Fruit fly (Drosophila melanogaster) whole organism, embryonic: ENCODE measurements around the gene MBD-like.

ENCODE experiments used
- Abd-B ChIP-seq: fragments of 200-800 bp; sonication (Bioruptor generic); optimal IDR thresholded peaks from 2 replicates; lab custom pipeline; 2018; ENCODE audit warnings: missing biosample characterization, mild to moderate bottlenecking, missing genetic modification characterization, moderate library complexity
- BEAF-32 ChIP-seq: fragments of 200-800 bp; sonication (Bioruptor generic); optimal IDR thresholded peaks from 3 replicates; lab custom pipeline; 2017; ENCODE audit warnings: missing biosample characterization, missing genetic modification characterization, mild to moderate bottlenecking, moderate library complexity, missing genetic modification reagents
- CG11456 ChIP-seq: fragments of 200-800 bp; sonication (Bioruptor generic); IDR thresholded peaks from 3 replicates; pipeline ENCODE4 v1.3.6; 2022; ENCODE audit warnings: missing biosample characterization, missing genetic modification characterization
- CG11504 ChIP-seq: fragments of 200-800 bp; sonication (Bioruptor generic); optimal IDR thresholded peaks from 3 replicates; lab custom pipeline; 2019; ENCODE audit warnings: missing biosample characterization, mild to moderate bottlenecking, missing genetic modification characterization, moderate library complexity
- CG12219 ChIP-seq: fragments of 200-800 bp; sonication (Bioruptor generic); optimal IDR thresholded peaks from 3 replicates; lab custom pipeline; 2018; ENCODE audit warnings: missing biosample characterization, mild to moderate bottlenecking, missing genetic modification characterization
- CG14965 ChIP-seq: fragments of 200-800 bp; sonication (Bioruptor generic); optimal IDR thresholded peaks from 2 replicates; lab custom pipeline; 2016; ENCODE audit warnings: missing biosample characterization, missing genetic modification characterization, borderline replicate concordance
- CG17359 ChIP-seq: fragments of 200-800 bp; sonication (Bioruptor generic); optimal IDR thresholded peaks from 3 replicates; lab custom pipeline; 2018; ENCODE audit warnings: missing biosample characterization, mild to moderate bottlenecking, missing genetic modification characterization, moderate library complexity
- CG17912 ChIP-seq: fragments of 200-800 bp; sonication (Bioruptor generic); optimal IDR thresholded peaks from 2 replicates; lab custom pipeline; 2018; ENCODE audit warnings: missing biosample characterization, mild to moderate bottlenecking, missing genetic modification characterization
- CG18262 ChIP-seq: fragments of 200-800 bp; optimal IDR thresholded peaks from 3 replicates; lab custom pipeline; 2019; ENCODE audit warnings: missing biosample characterization, mild to moderate bottlenecking, missing genetic modification characterization, moderate library complexity
- CG1832 ChIP-seq: fragments of 200-800 bp; sonication (Bioruptor generic); optimal IDR thresholded peaks from 2 replicates; lab custom pipeline; 2017; ENCODE audit warnings: missing biosample characterization, mild to moderate bottlenecking, missing genetic modification characterization, inconsistent platforms
- CG18476 ChIP-seq: fragments of 200-800 bp; sonication (Bioruptor generic); optimal IDR thresholded peaks from 2 replicates; lab custom pipeline; 2016; ENCODE audit warnings: missing biosample characterization, mild to moderate bottlenecking, missing genetic modification characterization
- CG2712 ChIP-seq: fragments of 200-800 bp; optimal IDR thresholded peaks from 3 replicates; lab custom pipeline; 2019; ENCODE audit warnings: missing biosample characterization, mild to moderate bottlenecking, missing genetic modification characterization, moderate library complexity
- CG3065 ChIP-seq: fragments of 200-800 bp; sonication (Bioruptor generic); optimal IDR thresholded peaks from 2 replicates; lab custom pipeline; 2016; ENCODE audit warnings: missing biosample characterization, missing genetic modification characterization
- CG3847 ChIP-seq: fragments of 200-800 bp; sonication (Bioruptor generic); IDR thresholded peaks from 2 replicates; pipeline ENCODE4 v1.3.6; 2022; ENCODE audit warnings: missing biosample characterization, missing genetic modification characterization
- CG7745 ChIP-seq: fragments of 200-800 bp; sonication (Bioruptor generic); optimal IDR thresholded peaks from 2 replicates; lab custom pipeline; 2018; ENCODE audit warnings: missing biosample characterization, mild to moderate bottlenecking, missing genetic modification characterization, moderate library complexity
- CG8924 ChIP-seq: fragments of 200-800 bp; optimal IDR thresholded peaks from 3 replicates; lab custom pipeline; 2019; ENCODE audit warnings: missing biosample characterization, mild to moderate bottlenecking, missing genetic modification characterization, moderate library complexity
- CG8944 ChIP-seq: fragments of 200-800 bp; sonication (Bioruptor generic); optimal IDR thresholded peaks from 3 replicates; lab custom pipeline; 2016; ENCODE audit warnings: missing biosample characterization, missing genetic modification characterization
- D19A ChIP-seq: fragments of 200-800 bp; optimal IDR thresholded peaks from 3 replicates; lab custom pipeline; 2019; ENCODE audit warnings: missing biosample characterization, mild to moderate bottlenecking, missing genetic modification characterization, moderate library complexity
- Deaf1 ChIP-seq: fragments of 200-800 bp; optimal IDR thresholded peaks from 3 replicates; lab custom pipeline; 2019; ENCODE audit warnings: missing biosample characterization, mild to moderate bottlenecking, missing genetic modification characterization, moderate library complexity
- Eip74EF ChIP-seq, 2 experiments: fragments of 200-800 bp in 1 of 2; fragments of >200 bp in 1 of 2; sonication (Bioruptor generic) in 1 of 2; optimal IDR thresholded peaks; 2 replicates each; lab custom pipeline; 2017 to 2019; ENCODE audit warnings: missing biosample characterization in 2 of 2, missing genetic modification characterization in 2 of 2, mild to moderate bottlenecking in 1 of 2, moderate library complexity in 1 of 2
- Ets65A ChIP-seq: fragments of 200-800 bp; sonication (Bioruptor generic); peaks from one replicate; lab custom pipeline; 2016; ENCODE audit warnings: missing biosample characterization, missing genetic modification characterization
- HLH4C ChIP-seq: fragments of 200-800 bp; sonication (Bioruptor generic); IDR thresholded peaks from 3 replicates; pipeline ENCODE4 v1.3.6; 2022; ENCODE audit warnings: missing biosample characterization, missing genetic modification characterization; ENCODE audit not compliant: partially characterized antibody
- MESR4 ChIP-seq: fragments of 200-800 bp; sonication (Bioruptor generic); optimal IDR thresholded peaks from 2 replicates; lab custom pipeline; 2018; ENCODE audit warnings: missing biosample characterization, mild to moderate bottlenecking, missing genetic modification characterization, moderate library complexity
- Meics ChIP-seq: fragments of 200-800 bp; sonication (Bioruptor generic); optimal IDR thresholded peaks from 2 replicates; lab custom pipeline; 2017; ENCODE audit warnings: missing biosample characterization, mild to moderate bottlenecking, missing genetic modification characterization
- Mes4 ChIP-seq: fragments of 200-800 bp; sonication (Bioruptor generic); optimal IDR thresholded peaks from 2 replicates; lab custom pipeline; 2016; ENCODE audit warnings: missing biosample characterization, missing genetic modification characterization
- Optix ChIP-seq: fragments of 200-800 bp; sonication (Bioruptor generic); IDR thresholded peaks from 3 replicates; pipeline ENCODE4 v1.3.6; 2022; ENCODE audit warnings: missing biosample characterization, missing genetic modification characterization
- Sox102F ChIP-seq: fragments of 200-800 bp; sonication (Bioruptor generic); optimal IDR thresholded peaks from 2 replicates; lab custom pipeline; 2018; ENCODE audit warnings: missing biosample characterization, mild to moderate bottlenecking, missing genetic modification characterization, moderate library complexity
- Stat92E ChIP-seq, 3 experiments: fragments of >200 bp in 2 of 3; fragments of 200-800 bp in 1 of 3; sonication (Bioruptor generic) in 1 of 3; optimal IDR thresholded peaks; 2 replicates each; lab custom pipeline; 2017 to 2019; ENCODE audit warnings: missing biosample characterization in 3 of 3, missing genetic modification characterization in 3 of 3, mild to moderate bottlenecking in 1 of 3, moderate library complexity in 1 of 3
- Vsx1 ChIP-seq: fragments of 200-800 bp; sonication (Bioruptor generic); optimal IDR thresholded peaks from 2 replicates; lab custom pipeline; 2017; ENCODE audit warnings: missing biosample characterization, mild to moderate bottlenecking, missing genetic modification characterization, missing genetic modification reagents
- ash1 ChIP-seq: fragments of 200-800 bp; sonication (Bioruptor generic); optimal IDR thresholded peaks from 2 replicates; lab custom pipeline; 2018; ENCODE audit warnings: missing biosample characterization, mild to moderate bottlenecking, missing genetic modification characterization
- az2 ChIP-seq: fragments of 200-800 bp; sonication (Bioruptor generic); optimal IDR thresholded peaks from 3 replicates; lab custom pipeline; 2016; ENCODE audit warnings: missing biosample characterization, missing genetic modification characterization
- bowl ChIP-seq: fragments of 200-800 bp; sonication (Bioruptor generic); IDR thresholded peaks from 2 replicates; pipeline ENCODE4 v1.3.6; 2022; ENCODE audit warnings: missing biosample characterization, missing genetic modification characterization
- chinmo ChIP-seq: fragments of 200-800 bp; sonication (Bioruptor generic); IDR thresholded peaks from 4 replicates; pipeline ENCODE4 v1.3.6; 2022; ENCODE audit warnings: missing biosample characterization, missing genetic modification characterization; ENCODE audit not compliant: partially characterized antibody
- dmrt99B ChIP-seq: fragments of 200-800 bp; sonication (Bioruptor generic); optimal IDR thresholded peaks from 2 replicates; lab custom pipeline; 2018; ENCODE audit warnings: missing biosample characterization, mild to moderate bottlenecking, missing genetic modification characterization, moderate library complexity
- ewg ChIP-seq: fragments of 200-800 bp; sonication (Bioruptor generic); optimal IDR thresholded peaks from 3 replicates; lab custom pipeline; 2017; ENCODE audit warnings: mild to moderate bottlenecking, missing biosample characterization, missing genetic modification reagents, missing genetic modification characterization
- eyg ChIP-seq: fragments of 200-800 bp; sonication (Bioruptor generic); optimal IDR thresholded peaks from 3 replicates; lab custom pipeline; 2016; ENCODE audit warnings: missing biosample characterization, missing genetic modification characterization
- grau ChIP-seq: fragments of 200-800 bp; optimal IDR thresholded peaks from 3 replicates; lab custom pipeline; 2019; ENCODE audit warnings: missing biosample characterization, mild to moderate bottlenecking, missing genetic modification characterization, moderate library complexity
- gro ChIP-seq: fragments of 200-800 bp; sonication (Bioruptor generic); optimal IDR thresholded peaks from 2 replicates; lab custom pipeline; 2016; ENCODE audit warnings: missing biosample characterization, missing genetic modification characterization
- gt ChIP-seq: fragments of 200-800 bp; sonication (Bioruptor generic); IDR thresholded peaks from 2 replicates; pipeline ENCODE4 v1.3.6; 2022; ENCODE audit warnings: missing biosample characterization, missing genetic modification characterization
- hth ChIP-seq: fragments of >200 bp; optimal IDR thresholded peaks from 2 replicates; lab custom pipeline; 2017; ENCODE audit warnings: inconsistent platforms
- kah ChIP-seq: fragments of 200-800 bp; sonication (Bioruptor generic); optimal IDR thresholded peaks from 2 replicates; lab custom pipeline; 2018; ENCODE audit warnings: missing biosample characterization, mild to moderate bottlenecking, missing genetic modification characterization
- lola ChIP-seq, 3 experiments: fragments of >200 bp in 2 of 3; fragments of 200-800 bp in 1 of 3; sonication (Bioruptor generic) in 1 of 3; optimal IDR thresholded peaks; 2 replicates each; lab custom pipeline; 2017 to 2019; ENCODE audit warnings: missing biosample characterization in 3 of 3, missing genetic modification characterization in 3 of 3, mild to moderate bottlenecking in 1 of 3, moderate library complexity in 1 of 3
- nau ChIP-seq: fragments of 200-800 bp; sonication (Bioruptor generic); optimal IDR thresholded peaks from 3 replicates; lab custom pipeline; 2017; ENCODE audit warnings: missing biosample characterization, mild to moderate bottlenecking, missing genetic modification characterization, missing genetic modification reagents
- nerfin-1 ChIP-seq: fragments of 200-800 bp; sonication (Bioruptor generic); optimal IDR thresholded peaks from 3 replicates; lab custom pipeline; 2019; ENCODE audit warnings: missing biosample characterization, mild to moderate bottlenecking, missing genetic modification characterization, moderate library complexity
- org-1 ChIP-seq: fragments of 200-800 bp; sonication (Bioruptor generic); optimal IDR thresholded peaks from 2 replicates; lab custom pipeline; 2017; ENCODE audit warnings: missing biosample characterization, missing genetic modification characterization
- p53 ChIP-seq: fragments of 200-800 bp; sonication (Bioruptor generic); optimal IDR thresholded peaks from 2 replicates; lab custom pipeline; 2016; ENCODE audit warnings: missing biosample characterization, missing genetic modification characterization
- tin ChIP-seq: fragments of 200-800 bp; sonication (Bioruptor generic); optimal IDR thresholded peaks from 3 replicates; lab custom pipeline; 2016; ENCODE audit warnings: missing biosample characterization, missing genetic modification characterization
- unpg ChIP-seq: fragments of 200-800 bp; sonication (Bioruptor generic); optimal IDR thresholded peaks from 3 replicates; lab custom pipeline; 2018; ENCODE audit warnings: missing biosample characterization, mild to moderate bottlenecking, missing genetic modification characterization, moderate library complexity
- wor ChIP-seq: fragments of 200-800 bp; sonication (Bioruptor generic); IDR thresholded peaks from 2 replicates; pipeline ENCODE4 v1.3.6; 2022; ENCODE audit warnings: missing biosample characterization, missing genetic modification characterization
- zfh1 ChIP-seq: fragments of 200-800 bp; sonication (Bioruptor generic); IDR thresholded peaks from 3 replicates; pipeline ENCODE4 v1.3.6; 2022; ENCODE audit warnings: missing biosample characterization, missing genetic modification characterization

The MBD-like gene

dm6 chr3R:9513052-9513420, 46.5 kb upstream of the MBD-like start, which contains the start of the genes Ras85D and Rlb1 (continued):
- TF ChIP-seq bowl, result no peak
- no peak for TF ChIP-seq Eip74EF (GFP tag; optimal IDR thresholded peaks at IDR 0.05; lab: Kevin White, UChicago)
- peak; percentile 53 for TF ChIP-seq ewg
- peak; percentile 51 for TF ChIP-seq nerfin-1 (tag; lab: Kevin White, UChicago)
- no peak for TF ChIP-seq chinmo (GFP tag; lab: Robert Waterston, UW)
- TF ChIP-seq unpg, result peak; percentile 66
- TF ChIP-seq MESR4 (GFP tag; lab: Kevin White, UChicago), result no peak
- TF ChIP-seq lola (GFP tag; optimal IDR thresholded peaks at IDR 0.05; lab: Kevin White, UChicago), result peak in 1 of 3 experiments; percentile 57
- TF ChIP-seq CG3065 (GFP tag; lab: Kevin White, UChicago), result peak; percentile 76
- TF ChIP-seq CG17359 (tag; lab: Kevin White, UChicago), result peak; percentile 50
- peak; percentile 63 for TF ChIP-seq Meics
- TF ChIP-seq CG12219 (GFP tag; lab: Kevin White, UChicago), result peak; percentile 27
- TF ChIP-seq zfh1, result no peak
- TF ChIP-seq CG1832 (GFP tag; lab: Kevin White, UChicago), result no peak
- no peak for TF ChIP-seq nau (GFP tag; lab: Kevin White, UChicago)
- TF ChIP-seq CG17912 (GFP tag; lab: Kevin White, UChicago), result peak; percentile 60
- TF ChIP-seq kah (GFP tag; lab: Kevin White, UChicago), result no peak
- peak; percentile 99 for TF ChIP-seq Ets65A (GFP tag; lab: Kevin White, UChicago)
- peak; percentile 90 for TF ChIP-seq gro
- TF ChIP-seq hth (lab: Kevin White, UChicago), result no peak
- no peak for TF ChIP-seq gt (GFP tag; lab: Robert Waterston, UW)
- no peak for TF ChIP-seq Optix
- no peak for TF ChIP-seq CG7745 (tag; lab: Kevin White, UChicago)
- TF ChIP-seq Deaf1 (tag; lab: Kevin White, UChicago), result no peak
- TF ChIP-seq CG11456 (GFP tag; lab: Robert Waterston, UW), result no peak
- peak; percentile 61 for TF ChIP-seq p53
- no peak for TF ChIP-seq CG14965 (GFP tag; lab: Kevin White, UChicago)
- peak; percentile 98 for TF ChIP-seq BEAF-32 (GFP tag; lab: Kevin White, UChicago)
- TF ChIP-seq CG11504, result no peak
- TF ChIP-seq ash1, result no peak
- peak; percentile 71 for TF ChIP-seq CG2712
- peak; percentile 63 for TF ChIP-seq az2 (GFP tag; lab: Kevin White, UChicago)
- peak; percentile 76 for TF ChIP-seq CG8924
- TF ChIP-seq Stat92E (GFP tag; optimal IDR thresholded peaks at IDR 0.05; lab: Kevin White, UChicago), result peak in 1 of 3 experiments; percentile 53
- TF ChIP-seq Mes4 (GFP tag; lab: Kevin White, UChicago), result peak; percentile 51
- TF ChIP-seq CG18476 (GFP tag; lab: Kevin White, UChicago), result peak; percentile 69
- TF ChIP-seq CG18262 (tag; lab: Kevin White, UChicago), result peak; percentile 55
- peak; percentile 42 for TF ChIP-seq eyg (GFP tag; lab: Kevin White, UChicago)
- no peak for TF ChIP-seq HLH4C (GFP tag; lab: Robert Waterston, UW)
- TF ChIP-seq Abd-B, result no peak
- no peak for TF ChIP-seq org-1
- TF ChIP-seq D19A, result peak; percentile 29
- TF ChIP-seq CG3847, result no peak
- TF ChIP-seq wor, result no peak
- TF ChIP-seq dmrt99B, result no peak
- TF ChIP-seq CG8944, result peak; percentile 77
- peak; percentile 73 for TF ChIP-seq grau (tag; lab: Kevin White, UChicago)
- TF ChIP-seq Vsx1 (GFP tag; lab: Kevin White, UChicago), result no peak
- TF ChIP-seq tin (GFP tag; lab: Kevin White, UChicago), result peak; percentile 81
- no peak for TF ChIP-seq Sox102F
